Worm (Caenorhabditis elegans): ENCODE results near the gene C03B1.4.

- TF ChIP-seq dao-5 (tag; optimal IDR thresholded peaks at IDR 0.05): no peak
- TF ChIP-seq W03F9.2 (tag; optimal IDR thresholded peaks at IDR 0.05): no peak
- TF ChIP-seq him-1 (tag; optimal IDR thresholded peaks at IDR 0.05): no peak
Measured at ce11 chrX:6337338-6337737, 27.0 kb upstream of the C03B1.4 start.
